Worm (Caenorhabditis elegans) whole organism, L4 larva: ENCODE data around the gene W05B10.4.

Source experiments
- R02D3.7 ChIP-seq: fragments of 150-350 bp; sonication (generic microtip); optimal IDR thresholded peaks from 3 replicates; lab custom pipeline; 2014; ENCODE audit warnings: missing biosample characterization, missing genetic modification characterization
- ctbp-1 ChIP-seq: fragments of 200-800 bp; sonication (Bioruptor generic); IDR thresholded peaks from 2 replicates; pipeline ENCODE4 v1.3.6; 2022; ENCODE audit warnings: missing genetic modification reagents, missing genetic modification characterization, missing compliant biosample characterization
- hlh-30 ChIP-seq: sonication (generic microtip); optimal IDR thresholded peaks from 2 replicates; lab custom pipeline; 2017; ENCODE audit warnings: antibody characterized with exemption, mild to moderate bottlenecking, missing genetic modification characterization, missing compliant biosample characterization; ENCODE audit not compliant: insufficient read depth
- zfp-3 ChIP-seq: fragments of 200-800 bp; sonication (Bioruptor generic); conservative IDR thresholded peaks from 2 replicates; pipeline ENCODE4 v1.3.6; 2022; ENCODE audit warnings: missing genetic modification reagents, missing genetic modification characterization, missing compliant biosample characterization

DNA sequence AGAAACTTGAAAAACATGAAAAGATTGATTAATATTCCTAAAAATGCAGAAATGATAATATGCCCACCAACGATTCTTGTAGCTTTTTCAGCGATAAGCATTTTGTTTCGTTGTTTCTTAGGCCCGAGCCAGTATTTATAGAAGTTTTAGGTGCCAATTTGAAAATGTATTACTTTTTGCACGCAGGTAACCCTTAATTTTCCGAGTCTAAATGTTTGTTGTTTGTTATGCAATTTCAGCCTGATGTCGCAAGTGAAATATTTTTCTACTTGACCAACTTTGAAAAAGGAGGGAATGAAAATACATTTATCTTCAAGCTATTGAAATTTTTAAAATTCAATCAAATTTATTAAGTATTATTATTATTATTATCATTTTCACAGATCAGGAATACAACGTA is 36.0 kb upstream of the W05B10.4 start, which contains the start of gene srx-113:
- TF ChIP-seq ctbp-1, result no peak
- TF ChIP-seq hlh-30, result no peak
- no peak for TF ChIP-seq zfp-3 (GFP tag; lab: Robert Waterston, UW)
- TF ChIP-seq R02D3.7 (tag; lab: Kevin White, UChicago), result no peak
